Worm (Caenorhabditis elegans): ENCODE measurements around the gene lin-54.

ce11 chrIV:13244024-13244423, 3.2 kb downstream of the lin-54 start, which contains the start of gene cox-11:
- TF ChIP-seq elt-3 (tag; optimal IDR thresholded peaks at IDR 0.05), result no peak
- TF ChIP-seq lin-13 (tag; optimal IDR thresholded peaks at IDR 0.05), result no peak
- no peak for TF ChIP-seq nhr-237 (tag; optimal IDR thresholded peaks at IDR 0.05)
- no peak for TF ChIP-seq ces-1 (GFP tag; optimal IDR thresholded peaks at IDR 0.05)
- no peak for TF ChIP-seq unc-62 (GFP tag; optimal IDR thresholded peaks at IDR 0.05)
- no peak for TF ChIP-seq nhr-28 (tag; optimal IDR thresholded peaks at IDR 0.05)

All from whole organism, mixed stage, embryonic.